Worm (Caenorhabditis elegans): Measurements from ENCODE around the gene fbxc-55.
"Not testable (repeated sequence)": the region's sequence is repeated elsewhere in the genome, so short reads cannot be mapped to it uniquely, and the experiment has no call there.

fbxc-55 gene

ce11 chrII:3151615-3152014, 18.4 kb downstream of the fbxc-55 start, which contains the start of the genes T10D4.14 and T10D4.19:
T10D4.14 (minus strand) TSS chrII:3151715.
T10D4.19 (plus strand) TSS chrII:3151918.
- TF ChIP-seq vab-7 (GFP tag; IDR thresholded peaks at IDR 0.05) (no peak), nhr-28 (tag; optimal IDR thresholded peaks at IDR 0.05) (no peak), gei-8 (GFP tag; optimal IDR thresholded peaks at IDR 0.05) (no peak), mep-1 (tag; optimal IDR thresholded peaks at IDR 0.05) (no peak), ZK337.2 (GFP tag; IDR thresholded peaks at IDR 0.05) (no peak), F37D6.2 (tag; optimal IDR thresholded peaks at IDR 0.05) (no peak), set-16 (GFP tag; IDR thresholded peaks at IDR 0.05) (no peak), dmd-6 (GFP tag; IDR thresholded peaks at IDR 0.05) (no peak), spr-1 (tag; optimal IDR thresholded peaks at IDR 0.05) (no peak), Y105C5A.15 (GFP tag; IDR thresholded peaks at IDR 0.05) (no peak), nhr-48 (tag; optimal IDR thresholded peaks at IDR 0.05) (no peak), nhr-6 (tag; optimal IDR thresholded peaks at IDR 0.05) (no peak), dmd-9 (GFP tag; IDR thresholded peaks at IDR 0.05) (no peak), mes-2 (tag; optimal IDR thresholded peaks at IDR 0.05; ENCODE audit: poor library complexity, severe bottlenecking) (no peak), ceh-20 (GFP tag; IDR thresholded peaks at IDR 0.05) (no peak), zfp-2 (tag; optimal IDR thresholded peaks at IDR 0.05) (no peak), ama-1 (optimal IDR thresholded peaks at IDR 0.05) (no peak)

- TF ChIP-seq aha-1 (tag) (peak; percentile 3), zip-11 (GFP tag; IDR thresholded peaks at IDR 0.05) (no peak), lir-3 (tag; optimal IDR thresholded peaks at IDR 0.05) (no peak)
These were observed 20.3 kb downstream of the fbxc-55 start, which contains the start of the genes T10D4.11 and T10D4.1 for ce11 chrII:3149521-3150190. T10D4.11 (minus strand) TSS chrII:3149621. T10D4.1 (plus strand) TSS chrII:3150140.

- no peak for TF ChIP-seq nhr-11 (tag; optimal IDR thresholded peaks at IDR 0.05)
- peak in 1 of 2 experiments; percentile 92 for TF ChIP-seq unc-62 (GFP tag; optimal IDR thresholded peaks at IDR 0.05 in 1 of 2)
- TF ChIP-seq unc-62 (tag; optimal IDR thresholded peaks at IDR 0.05), result no peak
These were observed 21.6 kb downstream of the fbxc-55 start for ce11 chrII:3148404-3148803.

- TF ChIP-seq unc-62 (GFP tag; optimal IDR thresholded peaks at IDR 0.05 in 1 of 2), result peak in 1 of 2 experiments; percentile 45
- TF ChIP-seq unc-62 (tag; optimal IDR thresholded peaks at IDR 0.05), result no peak
- no peak for TF ChIP-seq R02D3.7 (tag; optimal IDR thresholded peaks at IDR 0.05)
These were observed 24.1 kb downstream of the fbxc-55 start, which contains the start of gene T10D4.15 for ce11 chrII:3145842-3146241. T10D4.15 (plus strand) TSS chrII:3146142.

ce11 chrII:3144552-3144951, 25.4 kb downstream of the fbxc-55 start, which contains the start of gene sri-43:
sri-43 (minus strand) TSS chrII:3144652.
- not testable (repeated sequence) for TF ChIP-seq hlh-30 (tag; optimal IDR thresholded peaks at IDR 0.05; ENCODE audit: insufficient read depth); nhr-77 (tag; optimal IDR thresholded peaks at IDR 0.05); F44E2.7 (GFP tag; IDR thresholded peaks at IDR 0.05)

ce11 chrII:3142855-3143254, 27.1 kb downstream of the fbxc-55 start, which contains the start of gene sri-42:
sri-42 (minus strand) TSS chrII:3142955.
- not testable (repeated sequence) for TF ChIP-seq nhr-25 (tag; optimal IDR thresholded peaks at IDR 0.05; ENCODE audit: borderline replicate concordance, insufficient read depth); unc-130 (GFP tag; optimal IDR thresholded peaks at IDR 0.05); lin-29 (GFP tag; IDR thresholded peaks at IDR 0.05)
